Fruit fly (Drosophila melanogaster): ENCODE data around the gene CG5645.
A peak's percentile ranks its signal among the peaks of the same experiment; 100 is the strongest.

CG5645 gene

dm6 chr3L:12131918-12132317, 4.6 kb downstream of the CG5645 start, which contains the start of gene DEF8 (continued):
- TF ChIP-seq kni (GFP tag; optimal IDR thresholded peaks at IDR 0.05) (peak; percentile 40), B-H2 (GFP tag; optimal IDR thresholded peaks at IDR 0.05) (no peak), Oaz (GFP tag; IDR thresholded peaks at IDR 0.05) (peak; percentile 66), CG7357 (GFP tag; IDR thresholded peaks at IDR 0.05) (no peak), amos (GFP tag; IDR thresholded peaks at IDR 0.05; ENCODE audit: partially characterized antibody) (peak; percentile 48), tll (GFP tag; optimal IDR thresholded peaks at IDR 0.05) (no peak), twi (tag; optimal IDR thresholded peaks at IDR 0.05) (peak; percentile 81), exex (tag; optimal IDR thresholded peaks at IDR 0.05) (no peak), CG12071 (GFP tag; optimal IDR thresholded peaks at IDR 0.05) (no peak), CG12769 (tag; optimal IDR thresholded peaks at IDR 0.05) (no peak), CG7271 (tag; optimal IDR thresholded peaks at IDR 0.05) (peak; percentile 83), caup (GFP tag; optimal IDR thresholded peaks at IDR 0.05; ENCODE audit: severe bottlenecking) (peak; percentile 57), CG15479 (GFP tag; optimal IDR thresholded peaks at IDR 0.05) (no peak), dpn (GFP tag; optimal IDR thresholded peaks at IDR 0.05) (peak; percentile 33 to 88), YL-1 (GFP tag; optimal IDR thresholded peaks at IDR 0.05) (peak; percentile 82), CG11456 (GFP tag; IDR thresholded peaks at IDR 0.05) (peak; percentile 78), CG12104 (GFP tag; optimal IDR thresholded peaks at IDR 0.05) (peak; percentile 76), z (GFP tag; IDR thresholded peaks at IDR 0.05) (no peak), sug (tag; optimal IDR thresholded peaks at IDR 0.05) (peak; percentile 68), Aef1 (GFP tag; IDR thresholded peaks at IDR 0.05) (peak; percentile 77), CG8388 (GFP tag; optimal IDR thresholded peaks at IDR 0.05) (peak; percentile 77), ash1 (GFP tag; optimal IDR thresholded peaks at IDR 0.05) (peak; percentile 11), CG15514 (GFP tag; optimal IDR thresholded peaks at IDR 0.05) (peak; percentile 100), pita (GFP tag; optimal IDR thresholded peaks at IDR 0.05) (no peak), HmgD (GFP tag; optimal IDR thresholded peaks at IDR 0.05) (no peak), schlank (tag; optimal IDR thresholded peaks at IDR 0.05) (no peak), CG7372 (GFP tag; IDR thresholded peaks at IDR 0.05) (peak; percentile 45; the same call in 1 of the 2 replicates), Spps (tag; optimal IDR thresholded peaks at IDR 0.05) (peak; percentile 86), mirr (GFP tag; optimal IDR thresholded peaks at IDR 0.05) (no peak), nmo (GFP tag; optimal IDR thresholded peaks at IDR 0.05) (peak; percentile 92), pnt (GFP tag; optimal IDR thresholded peaks at IDR 0.05) (peak; percentile 19), ato (GFP tag; IDR thresholded peaks at IDR 0.05; ENCODE audit: partially characterized antibody) (0 out of 2 replicates have a peak, but pooled peaks have one; percentile 19), lmd (GFP tag; IDR thresholded peaks at IDR 0.05) (peak; percentile 76), CG6272 (GFP tag; IDR thresholded peaks at IDR 0.05) (peak; percentile 54; the same call in 1 of the 2 replicates), H2.0 (GFP tag; IDR thresholded peaks at IDR 0.05) (peak; percentile 86), Bdp1 (GFP tag; optimal IDR thresholded peaks at IDR 0.05) (no peak), CoRest (tag; optimal IDR thresholded peaks at IDR 0.05) (peak; percentile 90), lilli (GFP tag; optimal IDR thresholded peaks at IDR 0.05) (peak; percentile 76), pros (GFP tag; optimal IDR thresholded peaks at IDR 0.05) (no peak), CHES-1-like (GFP tag; optimal IDR thresholded peaks at IDR 0.05) (peak; percentile 12), ap (GFP tag; IDR thresholded peaks at IDR 0.05) (peak; percentile 87), esg (GFP tag; conservative IDR thresholded peaks at IDR 0.05) (peak; percentile 78), maf-S (GFP tag; optimal IDR thresholded peaks at IDR 0.05) (no peak), CG31224 (GFP tag; IDR thresholded peaks at IDR 0.05) (peak; percentile 72), CG6791 (GFP tag; IDR thresholded peaks at IDR 0.05; ENCODE audit: partially characterized antibody) (no peak), Atf-2 (GFP tag; optimal IDR thresholded peaks at IDR 0.05) (peak; percentile 13), CG9797 (GFP tag; optimal IDR thresholded peaks at IDR 0.05) (peak; percentile 31), CG30431 (GFP tag; optimal IDR thresholded peaks at IDR 0.05) (peak; percentile 51), pan (optimal IDR thresholded peaks at IDR 0.05) (no peak), pan (GFP tag; optimal IDR thresholded peaks at IDR 0.05 in 1 of 2, IDR thresholded peaks at IDR 0.05 in 1 of 2) (peak in 1 of 2 experiments; percentile 91)
